Worm (Caenorhabditis elegans) whole organism, L2 larva: Measurements from ENCODE around the gene F53C3.3.

Experiments
- egl-27 ChIP-seq: sonication (generic microtip); optimal IDR thresholded peaks from 3 replicates; lab custom pipeline; 2017; ENCODE audit warnings: missing biosample characterization, missing genetic modification reagents, missing genetic modification characterization
- elt-1 ChIP-seq: fragments of 150-350 bp; optimal IDR thresholded peaks from 2 replicates; lab custom pipeline; 2014; ENCODE audit warnings: missing biosample characterization, missing genetic modification characterization
- elt-3 ChIP-seq: sonication (generic microtip); optimal IDR thresholded peaks from 2 replicates; lab custom pipeline; 2017; ENCODE audit warnings: missing biosample characterization, missing genetic modification characterization
- lin-39 ChIP-seq: fragments of 150-350 bp; optimal IDR thresholded peaks from 2 replicates; lab custom pipeline; 2014; ENCODE audit warnings: missing biosample characterization, missing genetic modification reagents, missing genetic modification characterization
- mbf-1 ChIP-seq: sonication (generic microtip); optimal IDR thresholded peaks from 2 replicates; lab custom pipeline; 2017; ENCODE audit warnings: missing biosample characterization, missing genetic modification characterization
- mdl-1 ChIP-seq, 2 experiments: fragments of 150-350 bp in 1 of 2; sonication (generic microtip) in 1 of 2; optimal IDR thresholded peaks; 2 replicates each; lab custom pipeline; 2017; ENCODE audit warnings: missing biosample characterization in 2 of 2, missing genetic modification characterization in 2 of 2
- nhr-237 ChIP-seq: fragments of 150-350 bp; optimal IDR thresholded peaks from 2 replicates; lab custom pipeline; 2014; ENCODE audit warnings: missing biosample characterization, missing genetic modification characterization
- nhr-25 ChIP-seq: fragments of 150-350 bp; sonication (generic microtip); optimal IDR thresholded peaks from 3 replicates; lab custom pipeline; 2014; ENCODE audit warnings: missing biosample characterization, missing genetic modification characterization
- sma-3 ChIP-seq: sonication (generic microtip); optimal IDR thresholded peaks from 2 replicates; lab custom pipeline; 2016; ENCODE audit warnings: missing genetic modification reagents, missing genetic modification characterization, missing compliant biosample characterization
- unc-55 ChIP-seq: fragments of 150-350 bp; sonication (generic microtip); optimal IDR thresholded peaks from 3 replicates; lab custom pipeline; 2014; ENCODE audit warnings: missing biosample characterization, missing genetic modification reagents, missing genetic modification characterization
- unc-62 ChIP-seq: fragments of 150-350 bp; optimal IDR thresholded peaks from 2 replicates; lab custom pipeline; 2014; ENCODE audit warnings: missing biosample characterization, missing genetic modification reagents, missing genetic modification characterization
- zag-1 ChIP-seq: fragments of 150-350 bp; optimal IDR thresholded peaks from 2 replicates; lab custom pipeline; 2014; ENCODE audit warnings: missing biosample characterization, missing genetic modification characterization
- ztf-1 ChIP-seq: fragments of 200-800 bp; sonication (Bioruptor generic); conservative IDR thresholded peaks from 2 replicates; pipeline ENCODE4 v1.3.6; 2022; ENCODE audit warnings: missing genetic modification characterization, missing compliant biosample characterization
- ztf-11 ChIP-seq: sonication (generic microtip); optimal IDR thresholded peaks from 2 replicates; lab custom pipeline; 2017; ENCODE audit warnings: missing biosample characterization, missing genetic modification characterization

DNA sequence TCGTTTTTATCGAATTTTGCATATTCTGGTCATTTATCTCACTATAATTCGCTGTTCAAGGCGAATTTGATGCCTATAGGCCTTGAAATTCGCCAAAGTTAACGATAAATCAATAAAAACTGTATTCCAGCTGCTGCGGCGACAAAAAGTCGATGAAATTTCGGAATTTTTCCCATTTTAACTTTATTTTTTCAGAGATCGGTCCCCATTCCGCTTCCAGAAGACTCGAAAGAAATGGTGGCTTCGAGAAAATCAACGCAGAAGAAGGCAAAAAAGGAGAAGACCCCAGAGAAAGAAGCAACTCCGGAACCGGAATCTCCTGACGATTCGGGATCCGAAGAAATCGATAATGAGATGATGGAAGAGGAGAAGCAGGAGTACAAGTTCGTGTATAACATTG is 32.4 kb downstream of the F53C3.3 start:
- TF ChIP-seq sma-3 (GFP tag; lab: Kevin White, UChicago) (no peak), ztf-11 (tag; lab: Kevin White, UChicago) (no peak), lin-39 (tag; lab: Kevin White, UChicago) (no peak), zag-1 (tag; lab: Kevin White, UChicago) (no peak), unc-55 (GFP tag; lab: Kevin White, UChicago) (no peak), unc-62 (GFP tag; lab: Kevin White, UChicago) (no peak), ztf-1 (no peak), nhr-237 (tag; lab: Kevin White, UChicago) (no peak), mbf-1 (tag; lab: Kevin White, UChicago) (no peak), egl-27 (tag; lab: Kevin White, UChicago) (no peak), nhr-25 (tag; lab: Kevin White, UChicago) (no peak), elt-3 (tag; lab: Kevin White, UChicago) (no peak), mdl-1 (tag; optimal IDR thresholded peaks at IDR 0.05; lab: Kevin White, UChicago) (no peak), elt-1 (tag; lab: Kevin White, UChicago) (no peak)
